Fruit fly (Drosophila melanogaster): ENCODE results near the gene CG8838.
A peak's percentile ranks its signal among the peaks of the same experiment; 100 is the strongest.

Gene CG8838

DNA sequence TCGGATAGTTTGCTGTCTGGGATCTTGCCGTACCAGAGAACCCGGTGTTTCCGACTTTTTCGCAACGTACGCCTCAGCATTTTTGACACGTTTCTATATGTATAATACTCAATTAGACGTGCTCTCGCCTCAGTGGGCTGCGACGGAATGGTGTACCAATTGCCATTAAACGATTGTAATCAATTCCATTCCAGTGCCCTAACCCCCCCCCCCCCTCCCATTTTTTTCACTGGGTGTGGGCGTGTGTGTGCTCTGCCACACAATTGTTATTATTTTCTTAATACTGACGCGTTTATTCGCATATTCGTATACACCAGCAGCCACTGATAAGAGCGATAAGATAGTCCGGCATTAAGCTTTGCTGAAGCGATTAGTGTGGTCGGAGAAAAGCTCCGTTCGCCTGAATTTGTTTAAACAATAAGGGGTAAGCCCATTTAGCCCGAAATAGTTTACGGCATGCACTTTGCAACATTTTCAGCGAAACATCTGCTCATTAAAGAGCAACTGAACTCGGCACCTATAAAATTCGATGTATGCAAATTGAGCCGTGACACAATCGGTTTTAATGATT lies 11.7 kb downstream of the CG8838 start (continued):
- no peak for TF ChIP-seq slou (GFP tag; optimal IDR thresholded peaks at IDR 0.05)
- TF ChIP-seq Stat92E (GFP tag; optimal IDR thresholded peaks at IDR 0.05) = no peak
- TF ChIP-seq CG8765 (GFP tag; IDR thresholded peaks at IDR 0.05) = no peak
- TF ChIP-seq Nf-YB (GFP tag; optimal IDR thresholded peaks at IDR 0.05) = no peak
- TF ChIP-seq exex (tag; optimal IDR thresholded peaks at IDR 0.05) = peak; percentile 97
- TF ChIP-seq CG17802 (tag; optimal IDR thresholded peaks at IDR 0.05) = no peak
- no peak for TF ChIP-seq Abd-B (GFP tag; optimal IDR thresholded peaks at IDR 0.05)
- TF ChIP-seq psq (GFP tag; optimal IDR thresholded peaks at IDR 0.05) = no peak
- no peak for TF ChIP-seq CG34224 (GFP tag; IDR thresholded peaks at IDR 0.05; ENCODE audit: partially characterized antibody)
- no peak for TF ChIP-seq Deaf1 (tag; optimal IDR thresholded peaks at IDR 0.05)
- TF ChIP-seq B-H2 (GFP tag; optimal IDR thresholded peaks at IDR 0.05) = peak; percentile 25
- TF ChIP-seq CG17186 (GFP tag; optimal IDR thresholded peaks at IDR 0.05) = no peak
- TF ChIP-seq CG1529 (GFP tag; optimal IDR thresholded peaks at IDR 0.05) = no peak
- no peak for TF ChIP-seq CG13296 (GFP tag; optimal IDR thresholded peaks at IDR 0.05)
- TF ChIP-seq CG2120 (GFP tag; optimal IDR thresholded peaks at IDR 0.05) = no peak
- TF ChIP-seq CG12236 (GFP tag; optimal IDR thresholded peaks at IDR 0.05) = no peak
- no peak for TF ChIP-seq TFAM (GFP tag; optimal IDR thresholded peaks at IDR 0.05)
- TF ChIP-seq amos (GFP tag; IDR thresholded peaks at IDR 0.05; ENCODE audit: partially characterized antibody) = no peak
- 0 out of 4 replicates have a peak, but pooled peaks have one; percentile 62 for TF ChIP-seq chinmo (GFP tag; IDR thresholded peaks at IDR 0.05; ENCODE audit: partially characterized antibody)
- no peak for TF ChIP-seq CG15696 (tag; optimal IDR thresholded peaks at IDR 0.05)
- TF ChIP-seq CG11085 (GFP tag; IDR thresholded peaks at IDR 0.05) = no peak
- TF ChIP-seq CG9797 (GFP tag; optimal IDR thresholded peaks at IDR 0.05) = no peak
- TF ChIP-seq Ets65A (GFP tag) = peak; percentile 41
- TF ChIP-seq Vsx1 (GFP tag; optimal IDR thresholded peaks at IDR 0.05) = no peak
- TF ChIP-seq D19B (GFP tag; optimal IDR thresholded peaks at IDR 0.05) = no peak
- no peak for TF ChIP-seq h (optimal IDR thresholded peaks at IDR 0.05)
- no peak for TF ChIP-seq gro (GFP tag; optimal IDR thresholded peaks at IDR 0.05)
- TF ChIP-seq Trl (optimal IDR thresholded peaks at IDR 0.05) = no peak
- no peak for TF ChIP-seq Trl (GFP tag; optimal IDR thresholded peaks at IDR 0.05)
- TF ChIP-seq tap (tag; optimal IDR thresholded peaks at IDR 0.05) = no peak
- TF ChIP-seq zfh1 (GFP tag; IDR thresholded peaks at IDR 0.05) = no peak
- TF ChIP-seq unpg (GFP tag; optimal IDR thresholded peaks at IDR 0.05) = no peak
- TF ChIP-seq yki (optimal IDR thresholded peaks at IDR 0.05) = no peak
- TF ChIP-seq gcm2 (GFP tag; optimal IDR thresholded peaks at IDR 0.05) = no peak
- no peak for TF ChIP-seq Antp (GFP tag; optimal IDR thresholded peaks at IDR 0.05)
- TF ChIP-seq slbo (GFP tag; IDR thresholded peaks at IDR 0.05) = no peak
- no peak for TF ChIP-seq pfk (GFP tag; optimal IDR thresholded peaks at IDR 0.05)
- TF ChIP-seq knrl (GFP tag; IDR thresholded peaks at IDR 0.05; ENCODE audit: partially characterized antibody) = no peak
- TF ChIP-seq al (GFP tag; IDR thresholded peaks at IDR 0.05) = no peak
- TF ChIP-seq HLH3B (GFP tag; IDR thresholded peaks at IDR 0.05) = no peak
- TF ChIP-seq schlank (tag; optimal IDR thresholded peaks at IDR 0.05) = no peak
- no peak for TF ChIP-seq CG5245 (GFP tag; optimal IDR thresholded peaks at IDR 0.05)
- no peak for TF ChIP-seq CrebB (tag; optimal IDR thresholded peaks at IDR 0.05)
- no peak for TF ChIP-seq PHDP (tag; optimal IDR thresholded peaks at IDR 0.05)
- TF ChIP-seq CG12659 (GFP tag; optimal IDR thresholded peaks at IDR 0.05) = no peak
- no peak for TF ChIP-seq sisA (GFP tag; IDR thresholded peaks at IDR 0.05)
- 0 out of 2 replicates have a peak, but pooled peaks have one; percentile 33 for TF ChIP-seq rib (GFP tag; IDR thresholded peaks at IDR 0.05)
- no peak for TF ChIP-seq CG18619 (GFP tag; optimal IDR thresholded peaks at IDR 0.05)
- TF ChIP-seq CG11456 (GFP tag; IDR thresholded peaks at IDR 0.05) = no peak
- TF ChIP-seq CG15269 (tag; optimal IDR thresholded peaks at IDR 0.05) = no peak
- peak; percentile 84 for TF ChIP-seq mirr (GFP tag; optimal IDR thresholded peaks at IDR 0.05)
- no peak for TF ChIP-seq Sry-β (GFP tag; optimal IDR thresholded peaks at IDR 0.05)

All from whole organism, embryonic.